Fruit fly (Drosophila melanogaster) whole organism, prepupa: ENCODE data around the gene CG12519.

Experiments used
- Blimp-1 ChIP-seq: fragments of 200-800 bp; sonication (Bioruptor generic); optimal IDR thresholded peaks from 3 replicates; lab custom pipeline; 2017; ENCODE audit warnings: missing biosample characterization, missing genetic modification characterization, mild to moderate bottlenecking, moderate library complexity, missing genetic modification reagents
- CG11902 ChIP-seq: fragments of 200-800 bp; sonication (Bioruptor generic); optimal IDR thresholded peaks from 3 replicates; lab custom pipeline; 2016; ENCODE audit warnings: missing biosample characterization, missing genetic modification characterization
- CG1621 ChIP-seq: fragments of 200-800 bp; sonication (Bioruptor generic); optimal IDR thresholded peaks from 3 replicates; lab custom pipeline; 2018; ENCODE audit warnings: missing biosample characterization, mild to moderate bottlenecking, missing genetic modification characterization
- CG4318 ChIP-seq: fragments of 200-800 bp; sonication (Bioruptor generic); optimal IDR thresholded peaks from 3 replicates; lab custom pipeline; 2017; ENCODE audit warnings: missing biosample characterization, mild to moderate bottlenecking, missing genetic modification characterization
- Hr39 ChIP-seq: fragments of 200-800 bp; sonication (Bioruptor generic); optimal IDR thresholded peaks from 2 replicates; lab custom pipeline; 2016; ENCODE audit warnings: missing biosample characterization, missing genetic modification characterization
- Met ChIP-seq: fragments of 200-800 bp; sonication (Bioruptor generic); optimal IDR thresholded peaks from 3 replicates; lab custom pipeline; 2016; ENCODE audit warnings: missing biosample characterization, missing genetic modification characterization
- acj6 ChIP-seq: fragments of 200-800 bp; sonication (Bioruptor generic); optimal IDR thresholded peaks from 3 replicates; lab custom pipeline; 2016; ENCODE audit warnings: missing biosample characterization, missing genetic modification characterization
- fd59A ChIP-seq: fragments of 200-800 bp; sonication (Bioruptor generic); optimal IDR thresholded peaks from 2 replicates; lab custom pipeline; 2017; ENCODE audit warnings: missing biosample characterization, mild to moderate bottlenecking, missing genetic modification characterization, missing genetic modification reagents
- fd85E ChIP-seq: fragments of 200-800 bp; sonication (Bioruptor generic); optimal IDR thresholded peaks from 3 replicates; lab custom pipeline; 2016; ENCODE audit warnings: missing biosample characterization, missing genetic modification characterization
- lz ChIP-seq: fragments of 200-800 bp; sonication (Bioruptor generic); optimal IDR thresholded peaks from 3 replicates; lab custom pipeline; 2016; ENCODE audit warnings: missing biosample characterization, missing genetic modification characterization

DNA sequence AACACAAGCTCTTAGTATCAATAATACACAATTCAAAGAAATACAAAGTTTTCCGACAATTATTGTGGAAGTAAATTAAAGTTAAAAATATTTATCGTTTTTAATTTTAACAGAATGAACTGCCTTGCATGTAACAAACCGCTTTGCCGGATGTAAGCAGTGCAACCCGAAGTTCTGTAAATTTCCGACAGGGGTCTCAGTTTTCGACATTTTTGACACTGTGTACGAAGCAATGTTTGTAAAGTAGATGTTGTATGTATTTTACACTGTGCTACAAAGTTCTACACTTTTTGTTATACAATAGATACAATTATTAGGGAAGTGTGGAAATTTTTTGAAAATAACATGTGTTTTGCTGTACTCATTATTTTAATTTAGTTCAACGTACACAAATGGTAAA lies 44.3 kb downstream of the CG12519 start:
- peak; percentile 36 for TF ChIP-seq Met
- TF ChIP-seq CG4318 (GFP tag; lab: Kevin White, UChicago): no peak
- no peak for TF ChIP-seq fd85E (GFP tag; lab: Kevin White, UChicago)
- TF ChIP-seq lz (GFP tag; lab: Kevin White, UChicago): peak; percentile 76
- no peak for TF ChIP-seq Blimp-1 (GFP tag; lab: Kevin White, UChicago)
- TF ChIP-seq fd59A: no peak
- peak; percentile 40 for TF ChIP-seq acj6 (GFP tag; lab: Kevin White, UChicago)
- TF ChIP-seq CG1621 (tag; lab: Kevin White, UChicago): no peak
- peak; percentile 74 for TF ChIP-seq Hr39 (GFP tag; lab: Kevin White, UChicago)
- TF ChIP-seq CG11902: peak; percentile 63
